Worm (Caenorhabditis elegans): Measurements from ENCODE around the gene enu-3.1.

enu-3.1 gene

ce11 chrIII:10396891-10397502, 39.1 kb upstream of the enu-3.1 start:
- no peak for TF ChIP-seq ztf-4 (tag; optimal IDR thresholded peaks at IDR 0.05)
- TF ChIP-seq gmeb-1 (tag; optimal IDR thresholded peaks at IDR 0.05): no peak
- TF ChIP-seq elt-1 (tag; optimal IDR thresholded peaks at IDR 0.05): no peak
- no peak for TF ChIP-seq lin-39 (tag; optimal IDR thresholded peaks at IDR 0.05)
- TF ChIP-seq dmd-4 (tag; optimal IDR thresholded peaks at IDR 0.05): no peak
- no peak for TF ChIP-seq lin-11 (tag; optimal IDR thresholded peaks at IDR 0.05)
- no peak for TF ChIP-seq sem-4 (tag; optimal IDR thresholded peaks at IDR 0.05)
- TF ChIP-seq sma-3 (GFP tag; optimal IDR thresholded peaks at IDR 0.05): no peak
- TF ChIP-seq nhr-11 (tag; optimal IDR thresholded peaks at IDR 0.05): no peak

- TF ChIP-seq zag-1 (tag; optimal IDR thresholded peaks at IDR 0.05) (peak; percentile 71), C34F6.9 (tag; optimal IDR thresholded peaks at IDR 0.05) (peak; percentile 45), sem-4 (tag; optimal IDR thresholded peaks at IDR 0.05) (no peak), dmd-4 (tag; optimal IDR thresholded peaks at IDR 0.05) (no peak), unc-55 (GFP tag; optimal IDR thresholded peaks at IDR 0.05) (peak; percentile 39), egl-27 (tag; optimal IDR thresholded peaks at IDR 0.05) (no peak), ZK546.5 (tag; optimal IDR thresholded peaks at IDR 0.05) (no peak), F13H6.1 (tag; optimal IDR thresholded peaks at IDR 0.05) (no peak), sma-9 (GFP tag; optimal IDR thresholded peaks at IDR 0.05) (no peak), sma-9 (tag; optimal IDR thresholded peaks at IDR 0.05) (no peak), mab-5 (tag; optimal IDR thresholded peaks at IDR 0.05) (no peak), snpc-4 (tag; optimal IDR thresholded peaks at IDR 0.05) (no peak), nhr-23 (tag; optimal IDR thresholded peaks at IDR 0.05) (no peak), ztf-1 (GFP tag; conservative IDR thresholded peaks at IDR 0.05) (no peak), lsy-2 (tag; optimal IDR thresholded peaks at IDR 0.05) (peak in 1 of 2 experiments; percentile 53), Y55F3AM.14 (GFP tag; optimal IDR thresholded peaks at IDR 0.05) (no peak), nhr-129 (tag; optimal IDR thresholded peaks at IDR 0.05) (peak; percentile 47), lin-11 (tag; optimal IDR thresholded peaks at IDR 0.05) (peak; percentile 25), nhr-25 (tag; optimal IDR thresholded peaks at IDR 0.05) (no peak), alr-1 (tag; optimal IDR thresholded peaks at IDR 0.05) (no peak), fos-1 (tag; optimal IDR thresholded peaks at IDR 0.05) (no peak), nhr-21 (tag; optimal IDR thresholded peaks at IDR 0.05) (no peak), ama-1 (optimal IDR thresholded peaks at IDR 0.05) (no peak), ceh-82 (tag; optimal IDR thresholded peaks at IDR 0.05) (no peak), lin-39 (tag; optimal IDR thresholded peaks at IDR 0.05) (no peak), R02D3.7 (tag; optimal IDR thresholded peaks at IDR 0.05) (no peak), nhr-6 (tag; optimal IDR thresholded peaks at IDR 0.05) (no peak), crh-2 (tag; optimal IDR thresholded peaks at IDR 0.05) (peak; percentile 26), sma-3 (GFP tag; optimal IDR thresholded peaks at IDR 0.05) (no peak), elt-1 (tag; optimal IDR thresholded peaks at IDR 0.05) (no peak), ceh-16 (tag; optimal IDR thresholded peaks at IDR 0.05) (no peak), nhr-11 (tag; optimal IDR thresholded peaks at IDR 0.05) (no peak), unc-62 (GFP tag; optimal IDR thresholded peaks at IDR 0.05) (no peak)
These were observed 37.2 kb upstream of the enu-3.1 start for ce11 chrIII:10398919-10399318.

- TF ChIP-seq nhr-21 (tag; optimal IDR thresholded peaks at IDR 0.05) (no peak), lin-11 (tag; optimal IDR thresholded peaks at IDR 0.05) (no peak), mab-5 (tag; optimal IDR thresholded peaks at IDR 0.05) (no peak), peb-1 (tag; optimal IDR thresholded peaks at IDR 0.05) (no peak), lin-39 (tag; optimal IDR thresholded peaks at IDR 0.05) (no peak)
These were observed 31.2 kb upstream of the enu-3.1 start, which contains the start of the genes M03C11.3 and chl-1 for ce11 chrIII:10404918-10405317. Gene M03C11.3 (plus strand): TSS chrIII:10405070. Gene chl-1 (minus strand): TSS chrIII:10405240.

ce11 chrIII:10407198-10407663, 28.8 kb upstream of the enu-3.1 start, which contains the start of gene hat-1:
Gene hat-1 (minus strand): TSS chrIII:10407248.
- peak; percentile 93 for TF ChIP-seq mab-5 (tag; optimal IDR thresholded peaks at IDR 0.05)
- peak; percentile 95 for TF ChIP-seq lin-13 (GFP tag; optimal IDR thresholded peaks at IDR 0.05)
- peak; percentile 92 for TF ChIP-seq lin-11 (tag; optimal IDR thresholded peaks at IDR 0.05)
- peak; percentile 97 for TF ChIP-seq crh-2 (tag; optimal IDR thresholded peaks at IDR 0.05)
- TF ChIP-seq nhr-129 (tag; optimal IDR thresholded peaks at IDR 0.05): peak; percentile 80
- TF ChIP-seq C34F6.9 (tag; optimal IDR thresholded peaks at IDR 0.05): peak; percentile 97
- no peak for TF ChIP-seq aly-2 (tag; optimal IDR thresholded peaks at IDR 0.05)
- TF ChIP-seq nhr-11 (tag; optimal IDR thresholded peaks at IDR 0.05): no peak
- peak; percentile 97 for TF ChIP-seq nhr-25 (tag; optimal IDR thresholded peaks at IDR 0.05)
- TF ChIP-seq unc-55 (GFP tag; optimal IDR thresholded peaks at IDR 0.05): peak; percentile 98
- no peak for TF ChIP-seq peb-1 (tag; optimal IDR thresholded peaks at IDR 0.05)
- peak; percentile 94 for TF ChIP-seq F13H6.1 (tag; optimal IDR thresholded peaks at IDR 0.05)
- TF ChIP-seq nhr-6 (tag; optimal IDR thresholded peaks at IDR 0.05): peak; percentile 86
- peak; percentile 80 for TF ChIP-seq ZK546.5 (tag; optimal IDR thresholded peaks at IDR 0.05)
- peak; percentile 15 for TF ChIP-seq nhr-10 (tag; optimal IDR thresholded peaks at IDR 0.05)
- TF ChIP-seq ztf-4 (tag; optimal IDR thresholded peaks at IDR 0.05): peak; percentile 90
- TF ChIP-seq dmd-4 (tag; optimal IDR thresholded peaks at IDR 0.05): no peak
- no peak for TF ChIP-seq elt-1 (tag; optimal IDR thresholded peaks at IDR 0.05)
- TF ChIP-seq egl-27 (tag; optimal IDR thresholded peaks at IDR 0.05): peak; percentile 93
- TF ChIP-seq ama-1 (optimal IDR thresholded peaks at IDR 0.05): no peak
- peak; percentile 35 for TF ChIP-seq skn-1 (tag; optimal IDR thresholded peaks at IDR 0.05)
- TF ChIP-seq alr-1 (tag; optimal IDR thresholded peaks at IDR 0.05): no peak
- TF ChIP-seq snpc-4 (tag; optimal IDR thresholded peaks at IDR 0.05): peak; percentile 77
- peak; percentile 98 for TF ChIP-seq sma-3 (GFP tag; optimal IDR thresholded peaks at IDR 0.05)
- peak; percentile 35 for TF ChIP-seq nhr-12 (tag; optimal IDR thresholded peaks at IDR 0.05)
- peak; percentile 72 for TF ChIP-seq zag-1 (tag; optimal IDR thresholded peaks at IDR 0.05)
- TF ChIP-seq unc-39 (tag; optimal IDR thresholded peaks at IDR 0.05): no peak
- peak; percentile 41 to 74 for TF ChIP-seq mdl-1 (tag; optimal IDR thresholded peaks at IDR 0.05)
- no peak for TF ChIP-seq lin-39 (tag; optimal IDR thresholded peaks at IDR 0.05)
- peak; percentile 99 for TF ChIP-seq R02D3.7 (tag; optimal IDR thresholded peaks at IDR 0.05)
- TF ChIP-seq nhr-237 (tag; optimal IDR thresholded peaks at IDR 0.05): peak; percentile 53

All from whole organism, L2 larva.